Fruit fly (Drosophila melanogaster) whole organism, embryonic: ENCODE results near the gene Cngl.

ENCODE experiments used
- ATbp ChIP-seq: fragments of 200-800 bp; sonication (Bioruptor generic); optimal IDR thresholded peaks from 2 replicates; lab custom pipeline; 2017; ENCODE audit warnings: missing biosample characterization, mild to moderate bottlenecking, missing genetic modification characterization, missing genetic modification reagents
- B-H2 ChIP-seq: fragments of 200-800 bp; sonication (Bioruptor generic); optimal IDR thresholded peaks from 2 replicates; lab custom pipeline; 2018; ENCODE audit warnings: missing biosample characterization, mild to moderate bottlenecking, missing genetic modification characterization
- Bgb ChIP-seq: fragments of 200-800 bp; sonication (Bioruptor generic); IDR thresholded peaks from 2 replicates; pipeline ENCODE4 v1.3.6; 2022; ENCODE audit warnings: missing biosample characterization, missing genetic modification characterization; ENCODE audit not compliant: partially characterized antibody
- CG10979 ChIP-seq: fragments of 200-800 bp; sonication (Bioruptor generic); optimal IDR thresholded peaks from 2 replicates; lab custom pipeline; 2018; ENCODE audit warnings: missing biosample characterization, mild to moderate bottlenecking, missing genetic modification characterization, moderate library complexity
- CG11093 ChIP-seq: fragments of 200-800 bp; sonication (Bioruptor generic); IDR thresholded peaks from 3 replicates; pipeline ENCODE4 v1.3.6; 2022; ENCODE audit warnings: missing biosample characterization, missing genetic modification characterization
- CG12744 ChIP-seq: fragments of 200-800 bp; sonication (Bioruptor generic); optimal IDR thresholded peaks from 2 replicates; lab custom pipeline; 2016; ENCODE audit warnings: missing biosample characterization, missing genetic modification characterization
- CG13624 ChIP-seq: fragments of 200-800 bp; sonication (Bioruptor generic); optimal IDR thresholded peaks from 2 replicates; lab custom pipeline; 2016; ENCODE audit warnings: missing biosample characterization, missing genetic modification characterization
- CG14050 ChIP-seq: fragments of 200-800 bp; sonication (Bioruptor generic); IDR thresholded peaks from 3 replicates; pipeline ENCODE4 v1.3.6; 2022; ENCODE audit warnings: missing biosample characterization, missing genetic modification characterization
- CG15011 ChIP-seq: fragments of 200-800 bp; sonication (Bioruptor generic); optimal IDR thresholded peaks from 3 replicates; lab custom pipeline; 2018; ENCODE audit warnings: missing biosample characterization, mild to moderate bottlenecking, missing genetic modification characterization
- CG17361 ChIP-seq: fragments of 200-800 bp; sonication (Bioruptor generic); IDR thresholded peaks from 3 replicates; pipeline ENCODE4 v1.3.6; 2022; ENCODE audit warnings: missing biosample characterization, missing genetic modification characterization
- CG17385 ChIP-seq: fragments of 200-800 bp; sonication (Bioruptor generic); optimal IDR thresholded peaks from 3 replicates; lab custom pipeline; 2018; ENCODE audit warnings: missing biosample characterization, mild to moderate bottlenecking, missing genetic modification characterization
- CG18599 ChIP-seq: fragments of 200-800 bp; sonication (Bioruptor generic); optimal IDR thresholded peaks from 3 replicates; lab custom pipeline; 2017; ENCODE audit warnings: missing biosample characterization, missing genetic modification characterization, mild to moderate bottlenecking, moderate library complexity, missing genetic modification reagents
- CG31388 ChIP-seq: fragments of 200-800 bp; sonication (Bioruptor generic); optimal IDR thresholded peaks from 2 replicates; lab custom pipeline; 2016; ENCODE audit warnings: missing biosample characterization, missing genetic modification characterization
- CG3163 ChIP-seq: fragments of 200-800 bp; sonication (Bioruptor generic); optimal IDR thresholded peaks from 3 replicates; lab custom pipeline; 2016; ENCODE audit warnings: missing biosample characterization, missing genetic modification characterization
- CG34422 ChIP-seq: fragments of 200-800 bp; sonication (Bioruptor generic); IDR thresholded peaks from 3 replicates; pipeline ENCODE4 v1.3.6; 2022; ENCODE audit warnings: missing biosample characterization, missing genetic modification characterization
- CG4424 ChIP-seq: fragments of 200-800 bp; sonication (Bioruptor generic); optimal IDR thresholded peaks from 3 replicates; lab custom pipeline; 2016; ENCODE audit warnings: missing biosample characterization, missing genetic modification characterization
- CG9437 ChIP-seq: fragments of 200-800 bp; sonication (Bioruptor generic); optimal IDR thresholded peaks from 2 replicates; lab custom pipeline; 2018; ENCODE audit warnings: missing biosample characterization, mild to moderate bottlenecking, missing genetic modification characterization
- H2.0 ChIP-seq: fragments of 200-800 bp; sonication (Bioruptor generic); IDR thresholded peaks from 2 replicates; pipeline ENCODE4 v1.3.6; 2022; ENCODE audit warnings: missing biosample characterization, missing genetic modification characterization
- HLH4C ChIP-seq: fragments of 200-800 bp; sonication (Bioruptor generic); IDR thresholded peaks from 3 replicates; pipeline ENCODE4 v1.3.6; 2022; ENCODE audit warnings: missing biosample characterization, missing genetic modification characterization; ENCODE audit not compliant: partially characterized antibody
- HmgZ ChIP-seq: fragments of 200-800 bp; sonication (Bioruptor generic); optimal IDR thresholded peaks from 2 replicates; lab custom pipeline; 2018; ENCODE audit warnings: missing biosample characterization, mild to moderate bottlenecking, missing genetic modification characterization
- Hmr ChIP-seq: fragments of 200-800 bp; sonication (Bioruptor generic); optimal IDR thresholded peaks from 3 replicates; lab custom pipeline; 2017; ENCODE audit warnings: mild to moderate bottlenecking, missing biosample characterization, missing genetic modification reagents, missing genetic modification characterization
- Hr51 ChIP-seq, 2 experiments: fragments of 200-800 bp; sonication (Bioruptor generic); optimal IDR thresholded peaks; 2 replicates in 1 of 2; 3 replicates in 1 of 2; lab custom pipeline; 2016 to 2018; ENCODE audit warnings: missing biosample characterization in 2 of 2, missing genetic modification characterization in 2 of 2, mild to moderate bottlenecking in 1 of 2, moderate library complexity in 1 of 2
- MESR4 ChIP-seq: fragments of 200-800 bp; sonication (Bioruptor generic); optimal IDR thresholded peaks from 2 replicates; lab custom pipeline; 2018; ENCODE audit warnings: missing biosample characterization, mild to moderate bottlenecking, missing genetic modification characterization, moderate library complexity
- Med ChIP-seq: fragments of 200-800 bp; sonication (Bioruptor generic); peaks from one replicate; lab custom pipeline; 2016; ENCODE audit warnings: missing biosample characterization, missing genetic modification characterization, mild to moderate bottlenecking, inconsistent platforms, moderate library complexity
- NfI ChIP-seq: fragments of 200-800 bp; sonication (Bioruptor generic); optimal IDR thresholded peaks from 3 replicates; lab custom pipeline; 2018; ENCODE audit warnings: missing biosample characterization, mild to moderate bottlenecking, missing genetic modification characterization, moderate library complexity
- Spps ChIP-seq: fragments of 200-800 bp; sonication (Bioruptor generic); optimal IDR thresholded peaks from 2 replicates; lab custom pipeline; 2018; ENCODE audit warnings: missing biosample characterization, mild to moderate bottlenecking, missing genetic modification characterization
- Trl ChIP-seq, 3 experiments: fragments of >200 bp in 2 of 3; fragments of 200-800 bp in 1 of 3; sonication (Bioruptor generic) in 1 of 3; optimal IDR thresholded peaks; 2 replicates in 1 of 3; 3 replicates in 2 of 3; lab custom pipeline; 2016 to 2017; ENCODE audit warnings: missing biosample characterization in 1 of 3, missing genetic modification characterization in 1 of 3
- Vsx1 ChIP-seq: fragments of 200-800 bp; sonication (Bioruptor generic); optimal IDR thresholded peaks from 2 replicates; lab custom pipeline; 2017; ENCODE audit warnings: missing biosample characterization, mild to moderate bottlenecking, missing genetic modification characterization, missing genetic modification reagents
- Xbp1 ChIP-seq: fragments of 200-800 bp; sonication (Bioruptor generic); optimal IDR thresholded peaks from 3 replicates; lab custom pipeline; 2016; ENCODE audit warnings: missing biosample characterization, mild to moderate bottlenecking, missing genetic modification characterization
- ase ChIP-seq: fragments of 200-800 bp; sonication (Bioruptor generic); IDR thresholded peaks from 3 replicates; pipeline ENCODE4 v1.3.6; 2022; ENCODE audit warnings: missing biosample characterization, missing genetic modification characterization
- ato ChIP-seq: fragments of 200-800 bp; sonication (Bioruptor generic); IDR thresholded peaks from 2 replicates; pipeline ENCODE4 v1.3.6; 2022; ENCODE audit warnings: missing biosample characterization, missing genetic modification characterization; ENCODE audit not compliant: partially characterized antibody
- bigmax ChIP-seq: fragments of 200-800 bp; sonication (Bioruptor generic); optimal IDR thresholded peaks from 2 replicates; lab custom pipeline; 2018; ENCODE audit warnings: missing biosample characterization, mild to moderate bottlenecking, missing genetic modification characterization
- cas ChIP-seq: fragments of 200-800 bp; sonication (Bioruptor generic); IDR thresholded peaks from 2 replicates; pipeline ENCODE4 v1.3.6; 2022; ENCODE audit warnings: missing biosample characterization, missing genetic modification characterization
- chm ChIP-seq: fragments of 200-800 bp; sonication (Bioruptor generic); IDR thresholded peaks from 2 replicates; pipeline ENCODE4 v1.3.6; 2022; ENCODE audit warnings: missing biosample characterization, missing genetic modification characterization
- crc ChIP-seq: fragments of 200-800 bp; sonication (Bioruptor generic); optimal IDR thresholded peaks from 2 replicates; lab custom pipeline; 2016; ENCODE audit warnings: missing biosample characterization, missing genetic modification characterization
- crol ChIP-seq: fragments of 200-800 bp; sonication (Bioruptor generic); IDR thresholded peaks from 2 replicates; pipeline ENCODE4 v1.3.6; 2022; ENCODE audit warnings: missing biosample characterization, missing genetic modification characterization
- da ChIP-seq: fragments of 200-800 bp; sonication (Bioruptor generic); optimal IDR thresholded peaks from 2 replicates; lab custom pipeline; 2016; ENCODE audit warnings: missing biosample characterization, missing genetic modification characterization
- ftz-f1 ChIP-seq: fragments of 200-800 bp; sonication (Bioruptor generic); optimal IDR thresholded peaks from 2 replicates; lab custom pipeline; 2016; ENCODE audit warnings: missing biosample characterization, missing genetic modification characterization
- gce ChIP-seq: fragments of 200-800 bp; sonication (Bioruptor generic); IDR thresholded peaks from 3 replicates; pipeline ENCODE4 v1.3.6; 2022; ENCODE audit warnings: missing biosample characterization, missing genetic modification characterization
- jigr1 ChIP-seq: fragments of 200-800 bp; sonication (Bioruptor generic); IDR thresholded peaks from 3 replicates; pipeline ENCODE4 v1.3.6; 2022; ENCODE audit warnings: missing biosample characterization, missing genetic modification characterization
- lmd ChIP-seq: fragments of 200-800 bp; sonication (Bioruptor generic); IDR thresholded peaks from 2 replicates; pipeline ENCODE4 v1.3.6; 2022; ENCODE audit warnings: missing biosample characterization, missing genetic modification characterization
- mam ChIP-seq: fragments of 200-800 bp; sonication (Bioruptor generic); optimal IDR thresholded peaks from 3 replicates; lab custom pipeline; 2016; ENCODE audit warnings: missing biosample characterization, missing genetic modification characterization
- org-1 ChIP-seq: fragments of 200-800 bp; sonication (Bioruptor generic); optimal IDR thresholded peaks from 2 replicates; lab custom pipeline; 2017; ENCODE audit warnings: missing biosample characterization, missing genetic modification characterization
- phol ChIP-seq: fragments of 200-800 bp; sonication (Bioruptor generic); optimal IDR thresholded peaks from 3 replicates; lab custom pipeline; 2018; ENCODE audit warnings: missing biosample characterization, mild to moderate bottlenecking, missing genetic modification characterization, moderate library complexity
- sd ChIP-seq: fragments of 200-800 bp; sonication (Bioruptor generic); optimal IDR thresholded peaks from 3 replicates; lab custom pipeline; 2018; ENCODE audit warnings: missing biosample characterization, mild to moderate bottlenecking, missing genetic modification characterization, moderate library complexity
- sens-2 ChIP-seq: fragments of 200-800 bp; sonication (Bioruptor generic); IDR thresholded peaks from 2 replicates; pipeline ENCODE4 v1.3.6; 2022; ENCODE audit warnings: missing biosample characterization, missing genetic modification characterization
- sna ChIP-seq: fragments of 200-800 bp; sonication (Bioruptor generic); IDR thresholded peaks from 2 replicates; pipeline ENCODE4 v1.3.6; 2022; ENCODE audit warnings: missing biosample characterization, missing genetic modification characterization; ENCODE audit not compliant: partially characterized antibody
- trem ChIP-seq: fragments of 200-800 bp; optimal IDR thresholded peaks from 3 replicates; lab custom pipeline; 2019; ENCODE audit warnings: missing biosample characterization, mild to moderate bottlenecking, missing genetic modification characterization, moderate library complexity
- usp ChIP-seq: fragments of >200 bp; optimal IDR thresholded peaks from 2 replicates; lab custom pipeline; 2017; ENCODE audit warnings: missing biosample characterization, missing genetic modification characterization

Gene Cngl

DNA sequence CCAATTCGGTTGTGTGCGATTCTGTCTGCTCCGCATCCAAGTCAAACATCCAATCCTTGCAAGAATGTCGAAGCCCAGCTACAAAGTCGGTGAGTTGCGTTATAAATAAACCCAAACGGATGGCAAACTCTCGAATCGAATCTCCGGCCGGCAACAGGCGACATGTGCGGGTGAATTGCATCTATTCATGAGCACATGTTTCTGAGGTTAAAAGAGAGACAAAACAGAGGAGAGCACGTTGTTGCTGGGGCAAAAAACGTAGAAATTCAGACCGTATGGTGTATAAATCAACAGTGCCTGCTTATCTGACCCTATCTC lies 9.2 kb upstream of the Cngl start:
- TF ChIP-seq Hr51 (GFP tag; optimal IDR thresholded peaks at IDR 0.05; lab: Kevin White, UChicago) (no peak), org-1 (GFP tag; lab: Kevin White, UChicago) (no peak), ATbp (GFP tag; lab: Kevin White, UChicago) (no peak), Bgb (peak; percentile 20; the same call in 1 of the 2 replicates), Spps (tag; lab: Kevin White, UChicago) (no peak), MESR4 (peak; percentile 44), CG17385 (GFP tag; lab: Kevin White, UChicago) (no peak), ftz-f1 (GFP tag; lab: Kevin White, UChicago) (no peak), da (GFP tag; lab: Kevin White, UChicago) (no peak), Vsx1 (GFP tag; lab: Kevin White, UChicago) (no peak), sna (peak; percentile 9; the same call in 1 of the 2 replicates), CG14050 (GFP tag; lab: Robert Waterston, UW) (no peak), chm (GFP tag; lab: Robert Waterston, UW) (0 out of 2 replicates have a peak, but pooled peaks have one; percentile 6), bigmax (GFP tag; lab: Kevin White, UChicago) (peak; percentile 3), mam (GFP tag; lab: Kevin White, UChicago) (no peak), H2.0 (GFP tag; lab: Robert Waterston, UW) (no peak), ase (GFP tag; lab: Robert Waterston, UW) (no peak), jigr1 (GFP tag; lab: Robert Waterston, UW) (no peak), Hmr (no peak), CG34422 (GFP tag; lab: Robert Waterston, UW) (peak; percentile 47; the same call in 1 of the 3 replicates)

- TF ChIP-seq CG3163 (GFP tag; lab: Kevin White, UChicago) (no peak), Trl (optimal IDR thresholded peaks at IDR 0.05; lab: Kevin White, UChicago) (peak; percentile 11 to 35), Trl (GFP tag; optimal IDR thresholded peaks at IDR 0.05; lab: Kevin White, UChicago) (no peak), CG13624 (GFP tag; lab: Kevin White, UChicago) (no peak), CG12744 (GFP tag; lab: Kevin White, UChicago) (no peak), cas (GFP tag; lab: Robert Waterston, UW) (no peak), ato (GFP tag; lab: Robert Waterston, UW) (peak; percentile 14; the same call in 1 of the 2 replicates), HLH4C (GFP tag; lab: Robert Waterston, UW) (peak; percentile 60; the same call in 2 of the 3 replicates), CG11093 (GFP tag; lab: Robert Waterston, UW) (no peak), sens-2 (GFP tag; lab: Robert Waterston, UW) (no peak), CG17361 (GFP tag; lab: Robert Waterston, UW) (peak; percentile 57; the same call in 2 of the 3 replicates), usp (GFP tag; lab: Kevin White, UChicago) (no peak), Xbp1 (GFP tag; lab: Kevin White, UChicago) (peak; percentile 16), trem (tag; lab: Kevin White, UChicago) (peak; percentile 21), CG18599 (GFP tag; lab: Kevin White, UChicago) (no peak), phol (tag; lab: Kevin White, UChicago) (peak; percentile 76), sd (tag; lab: Kevin White, UChicago) (peak; percentile 53), HmgZ (tag; lab: Kevin White, UChicago) (no peak), lmd (GFP tag; lab: Robert Waterston, UW) (no peak), crol (GFP tag; lab: Robert Waterston, UW) (peak; percentile 46), CG31388 (GFP tag; lab: Kevin White, UChicago) (no peak), CG9437 (GFP tag; lab: Kevin White, UChicago) (peak; percentile 14), CG15011 (no peak), gce (GFP tag; lab: Robert Waterston, UW) (no peak), Med (GFP tag; lab: Kevin White, UChicago) (peak; percentile 66), NfI (GFP tag; lab: Kevin White, UChicago) (no peak), B-H2 (GFP tag; lab: Kevin White, UChicago) (no peak), crc (no peak), CG4424 (GFP tag; lab: Kevin White, UChicago) (no peak), CG10979 (tag; lab: Kevin White, UChicago) (no peak)
Measured at dm6 chrX:15449490-15450326, 8.7 kb upstream of the Cngl start, which contains the start of the genes Scamp and Ahcy. Scamp (minus strand) TSS chrX:15449883. Ahcy (plus strand) TSS chrX:15450261.
